Worm (Caenorhabditis elegans) whole organism, mixed stage, embryonic: Measurements from ENCODE around the gene hacl-1.

Experiments used
- M03D4.4 ChIP-seq: sonication (generic microtip); optimal IDR thresholded peaks from 2 replicates; lab custom pipeline; 2017; ENCODE audit warnings: mild to moderate bottlenecking, missing genetic modification characterization, missing compliant biosample characterization
- bed-3 ChIP-seq: fragments of 200-800 bp; sonication (Bioruptor generic); optimal IDR thresholded peaks from 3 replicates; lab custom pipeline; 2018; ENCODE audit warnings: mild to moderate bottlenecking, missing genetic modification characterization, moderate library complexity, missing compliant biosample characterization
- blmp-1 ChIP-seq: fragments of 150-350 bp; optimal IDR thresholded peaks from 2 replicates; lab custom pipeline; 2014; ENCODE audit warnings: missing biosample characterization, missing genetic modification characterization
- ceh-39 ChIP-seq: fragments of 150-350 bp; optimal IDR thresholded peaks from 2 replicates; lab custom pipeline; 2014; ENCODE audit warnings: missing biosample characterization, missing genetic modification characterization
- ceh-43 ChIP-seq: fragments of 200-800 bp; sonication (Bioruptor generic); optimal IDR thresholded peaks from 2 replicates; lab custom pipeline; 2018; ENCODE audit warnings: mild to moderate bottlenecking, missing genetic modification characterization, moderate library complexity, missing compliant biosample characterization
- ceh-83 ChIP-seq: fragments of 200-800 bp; sonication (Bioruptor generic); optimal IDR thresholded peaks from 2 replicates; lab custom pipeline; 2018; ENCODE audit warnings: mild to moderate bottlenecking, missing genetic modification characterization, missing compliant biosample characterization
- ces-1 ChIP-seq: fragments of 150-350 bp; optimal IDR thresholded peaks from 2 replicates; lab custom pipeline; 2014; ENCODE audit warnings: missing biosample characterization, missing genetic modification reagents, missing genetic modification characterization
- cnd-1 ChIP-seq: fragments of 200-800 bp; sonication (Bioruptor generic); optimal IDR thresholded peaks from 2 replicates; lab custom pipeline; 2018; ENCODE audit warnings: mild to moderate bottlenecking, missing genetic modification characterization, missing compliant biosample characterization
- drap-1 ChIP-seq: fragments of 200-800 bp; sonication (Bioruptor generic); optimal IDR thresholded peaks from 3 replicates; lab custom pipeline; 2018; ENCODE audit warnings: mild to moderate bottlenecking, missing genetic modification characterization, missing compliant biosample characterization
- elt-1 ChIP-seq: sonication (generic microtip); optimal IDR thresholded peaks from 2 replicates; lab custom pipeline; 2017; ENCODE audit warnings: missing genetic modification characterization, mild to moderate bottlenecking, missing compliant biosample characterization, antibody characterized with exemption, moderate library complexity, borderline replicate concordance; ENCODE audit not compliant: insufficient read depth
- elt-3 ChIP-seq: fragments of 150-350 bp; optimal IDR thresholded peaks from 2 replicates; lab custom pipeline; 2014; ENCODE audit warnings: missing biosample characterization, missing genetic modification characterization
- flh-1 ChIP-seq: fragments of 200-800 bp; sonication (Bioruptor generic); optimal IDR thresholded peaks from 2 replicates; lab custom pipeline; 2018; ENCODE audit warnings: mild to moderate bottlenecking, missing genetic modification characterization, moderate library complexity, missing compliant biosample characterization
- ham-2 ChIP-seq: fragments of 200-800 bp; sonication (Bioruptor generic); optimal IDR thresholded peaks from 2 replicates; lab custom pipeline; 2018; ENCODE audit warnings: mild to moderate bottlenecking, missing genetic modification characterization, missing compliant biosample characterization
- hlh-1 ChIP-seq: fragments of 150-350 bp; optimal IDR thresholded peaks from 2 replicates; lab custom pipeline; 2014; ENCODE audit warnings: missing biosample characterization, missing genetic modification reagents, missing genetic modification characterization
- lin-13 ChIP-seq: fragments of 150-350 bp; optimal IDR thresholded peaks from 2 replicates; lab custom pipeline; 2014; ENCODE audit warnings: missing biosample characterization, missing genetic modification characterization
- lin-32 ChIP-seq: fragments of 200-800 bp; sonication (Bioruptor generic); optimal IDR thresholded peaks from 2 replicates; lab custom pipeline; 2018; ENCODE audit warnings: mild to moderate bottlenecking, missing genetic modification characterization, missing compliant biosample characterization
- lsy-2 ChIP-seq: fragments of 150-350 bp; optimal IDR thresholded peaks from 2 replicates; lab custom pipeline; 2014; ENCODE audit warnings: missing biosample characterization, missing genetic modification characterization
- mab-5 ChIP-seq: fragments of 150-350 bp; optimal IDR thresholded peaks from 2 replicates; lab custom pipeline; 2014; ENCODE audit warnings: missing biosample characterization, missing genetic modification characterization
- mep-1 ChIP-seq: fragments of 150-350 bp; optimal IDR thresholded peaks from 2 replicates; lab custom pipeline; 2017; ENCODE audit warnings: missing biosample characterization, missing genetic modification reagents, missing genetic modification characterization, inconsistent platforms
- mls-2 ChIP-seq: sonication (generic microtip); optimal IDR thresholded peaks from 2 replicates; lab custom pipeline; 2016; ENCODE audit warnings: mild to moderate bottlenecking, missing genetic modification characterization, moderate library complexity, missing compliant biosample characterization
- nhr-12 ChIP-seq: fragments of 150-350 bp; optimal IDR thresholded peaks from 2 replicates; lab custom pipeline; 2014; ENCODE audit warnings: missing biosample characterization, missing genetic modification characterization
- nhr-2 ChIP-seq: fragments of 150-350 bp; optimal IDR thresholded peaks from 2 replicates; lab custom pipeline; 2014; ENCODE audit warnings: missing biosample characterization, missing genetic modification characterization
- nhr-237 ChIP-seq: fragments of 150-350 bp; optimal IDR thresholded peaks from 2 replicates; lab custom pipeline; 2014; ENCODE audit warnings: missing biosample characterization, missing genetic modification characterization
- nhr-28 ChIP-seq: fragments of 150-350 bp; optimal IDR thresholded peaks from 2 replicates; lab custom pipeline; 2014; ENCODE audit warnings: missing biosample characterization, missing genetic modification characterization
- nhr-76 ChIP-seq: sonication (generic microtip); optimal IDR thresholded peaks from 2 replicates; lab custom pipeline; 2017; ENCODE audit warnings: missing biosample characterization, missing genetic modification characterization
- pha-4 ChIP-seq: fragments of 150-350 bp; optimal IDR thresholded peaks from 2 replicates; lab custom pipeline; 2018; ENCODE audit warnings: missing biosample characterization, missing genetic modification reagents, missing genetic modification characterization
- sem-2 ChIP-seq: fragments of 200-800 bp; sonication (Bioruptor generic); optimal IDR thresholded peaks from 2 replicates; lab custom pipeline; 2018; ENCODE audit warnings: mild to moderate bottlenecking, missing genetic modification characterization, missing compliant biosample characterization
- snpc-4 ChIP-seq: fragments of 150-350 bp; optimal IDR thresholded peaks from 2 replicates; lab custom pipeline; 2014; ENCODE audit warnings: missing biosample characterization, missing genetic modification characterization
- sptf-1 ChIP-seq: sonication (generic microtip); optimal IDR thresholded peaks from 2 replicates; lab custom pipeline; 2017; ENCODE audit warnings: mild to moderate bottlenecking, missing genetic modification characterization, moderate library complexity, missing compliant biosample characterization
- tbx-8 ChIP-seq: fragments of 200-800 bp; sonication (Bioruptor generic); optimal IDR thresholded peaks from 2 replicates; lab custom pipeline; 2018; ENCODE audit warnings: mild to moderate bottlenecking, missing genetic modification characterization, moderate library complexity, missing compliant biosample characterization
- unc-120 ChIP-seq: sonication (generic microtip); optimal IDR thresholded peaks from 2 replicates; lab custom pipeline; 2017; ENCODE audit warnings: missing genetic modification characterization, missing compliant biosample characterization; ENCODE audit not compliant: poor library complexity, severe bottlenecking
- unc-39 ChIP-seq: fragments of 150-350 bp; optimal IDR thresholded peaks from 2 replicates; lab custom pipeline; 2014; ENCODE audit warnings: missing biosample characterization, missing genetic modification characterization
- unc-62 ChIP-seq: fragments of 150-350 bp; optimal IDR thresholded peaks from 2 replicates; lab custom pipeline; 2014; ENCODE audit warnings: missing biosample characterization, missing genetic modification reagents, missing genetic modification characterization
- zip-8 ChIP-seq: fragments of 150-350 bp; optimal IDR thresholded peaks from 2 replicates; lab custom pipeline; 2014; ENCODE audit warnings: missing biosample characterization, missing genetic modification characterization
- ztf-11 ChIP-seq: fragments of 150-350 bp; optimal IDR thresholded peaks from 2 replicates; lab custom pipeline; 2014; ENCODE audit warnings: missing biosample characterization, missing genetic modification characterization

Gene hacl-1

ce11 chrII:11455140-11455539 lies 37.6 kb downstream of the hacl-1 start:
- no peak for TF ChIP-seq bed-3 (GFP tag; lab: Kevin White, UChicago)
- TF ChIP-seq lsy-2 (tag; lab: Kevin White, UChicago): no peak
- TF ChIP-seq, all 35 proteins: peak for 0

DNA sequence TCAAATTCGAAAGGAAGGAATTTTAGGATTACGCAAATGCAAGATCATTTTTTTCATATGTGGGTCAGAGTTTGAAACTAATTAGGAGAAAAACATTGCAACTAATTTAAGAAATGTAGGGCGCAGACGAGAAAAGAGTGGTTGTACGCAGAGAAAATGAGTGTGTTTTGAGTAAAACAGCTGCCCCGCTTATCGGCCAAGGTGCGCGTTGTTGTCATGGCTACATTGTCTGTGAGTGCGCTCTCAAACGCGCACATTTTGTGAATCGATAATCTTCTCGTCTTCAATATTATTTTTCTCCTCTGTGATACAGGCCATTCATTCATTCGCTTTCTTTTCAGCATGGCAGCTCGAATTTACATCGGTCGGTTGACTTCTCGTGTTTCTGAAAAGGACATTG lies 39.1 kb downstream of the hacl-1 start:
- peak; percentile 9 for TF ChIP-seq ceh-39 (tag; lab: Kevin White, UChicago)
- TF ChIP-seq hlh-1 (tag; lab: Kevin White, UChicago): peak; percentile 24
- no peak for TF ChIP-seq mab-5

- peak; percentile 37 for TF ChIP-seq M03D4.4 (tag; lab: Kevin White, UChicago)
- peak; percentile 79 for TF ChIP-seq ceh-39 (tag; lab: Kevin White, UChicago)
- TF ChIP-seq nhr-237 (tag; lab: Kevin White, UChicago): peak; percentile 72
- TF ChIP-seq mls-2 (tag; lab: Kevin White, UChicago): peak; percentile 81
- TF ChIP-seq sptf-1 (tag; lab: Kevin White, UChicago): peak; percentile 90
- peak; percentile 93 for TF ChIP-seq lin-13
- no peak for TF ChIP-seq snpc-4 (tag; lab: Kevin White, UChicago)
- peak; percentile 80 for TF ChIP-seq lsy-2 (tag; lab: Kevin White, UChicago)
- TF ChIP-seq nhr-76: no peak
- TF ChIP-seq flh-1 (GFP tag; lab: Kevin White, UChicago): no peak
- TF ChIP-seq zip-8 (tag; lab: Kevin White, UChicago): no peak
- TF ChIP-seq tbx-8 (GFP tag; lab: Kevin White, UChicago): peak; percentile 15
- peak; percentile 75 for TF ChIP-seq ztf-11 (tag; lab: Kevin White, UChicago)
- TF ChIP-seq ceh-43 (GFP tag; lab: Kevin White, UChicago): peak; percentile 53
- TF ChIP-seq ham-2 (GFP tag; lab: Kevin White, UChicago): no peak
- TF ChIP-seq unc-62 (GFP tag; lab: Kevin White, UChicago): peak; percentile 43
- peak; percentile 31 for TF ChIP-seq unc-120
- peak; percentile 67 for TF ChIP-seq ces-1
- no peak for TF ChIP-seq ceh-83 (GFP tag; lab: Kevin White, UChicago)
- TF ChIP-seq lin-32 (GFP tag; lab: Kevin White, UChicago): peak; percentile 20
- TF ChIP-seq drap-1 (GFP tag; lab: Kevin White, UChicago): peak; percentile 39
- TF ChIP-seq blmp-1 (tag; lab: Kevin White, UChicago): no peak
- TF ChIP-seq mep-1 (tag; lab: Kevin White, UChicago): peak; percentile 86
- no peak for TF ChIP-seq sem-2 (GFP tag; lab: Kevin White, UChicago)
- no peak for TF ChIP-seq bed-3 (GFP tag; lab: Kevin White, UChicago)
- no peak for TF ChIP-seq mab-5
- no peak for TF ChIP-seq nhr-2 (tag; lab: Kevin White, UChicago)
- no peak for TF ChIP-seq nhr-28
- TF ChIP-seq elt-3: peak; percentile 40
- peak; percentile 44 for TF ChIP-seq hlh-1 (tag; lab: Kevin White, UChicago)
- TF ChIP-seq unc-39 (tag; lab: Kevin White, UChicago): no peak
- no peak for TF ChIP-seq elt-1 (tag; lab: Kevin White, UChicago)
- peak; percentile 66 for TF ChIP-seq cnd-1
- peak; percentile 96 for TF ChIP-seq pha-4
- no peak for TF ChIP-seq nhr-12 (tag; lab: Kevin White, UChicago)
These were observed 39.7 kb downstream of the hacl-1 start, which contains the start of gene rsp-1 for ce11 chrII:11453025-11453424. rsp-1 (plus strand) TSS chrII:11453362.

ce11 chrII:11452498-11453005 lies 40.2 kb downstream of the hacl-1 start, which contains the start of gene rsp-2:
rsp-2 (minus strand) TSS chrII:11452955.
- TF ChIP-seq nhr-76: no peak
- no peak for TF ChIP-seq sem-2 (GFP tag; lab: Kevin White, UChicago)
- no peak for TF ChIP-seq mab-5
- TF ChIP-seq bed-3 (GFP tag; lab: Kevin White, UChicago): no peak
- TF ChIP-seq nhr-12 (tag; lab: Kevin White, UChicago): no peak
- TF ChIP-seq ces-1: no peak
